Worm (Caenorhabditis elegans) whole organism, L1 larva: ENCODE measurements around the gene F59B1.6.

Experiments used
- alr-1 ChIP-seq: fragments of 200-800 bp; sonication (Bioruptor generic); optimal IDR thresholded peaks from 2 replicates; lab custom pipeline; 2018; ENCODE audit warnings: borderline replicate concordance, mild to moderate bottlenecking, missing genetic modification characterization, missing compliant biosample characterization
- aly-2 ChIP-seq: fragments of 150-350 bp; optimal IDR thresholded peaks from 2 replicates; lab custom pipeline; 2014; ENCODE audit warnings: missing biosample characterization, missing genetic modification characterization
- ama-1 ChIP-seq: fragments of 150-350 bp; optimal IDR thresholded peaks from 2 replicates; lab custom pipeline; 2014
- ceh-82 ChIP-seq, 3 experiments: fragments of 150-350 bp in 1 of 3; sonication (generic microtip) in 2 of 3; optimal IDR thresholded peaks; 2 replicates each; lab custom pipeline; 2014 to 2017; ENCODE audit warnings: missing biosample characterization in 3 of 3, missing genetic modification characterization in 3 of 3
- egl-27 ChIP-seq, 2 experiments: fragments of 150-350 bp in 1 of 2; sonication (generic microtip); optimal IDR thresholded peaks; 3 replicates each; lab custom pipeline; 2017 to 2018; ENCODE audit warnings: missing biosample characterization in 2 of 2, missing genetic modification characterization in 2 of 2, missing genetic modification reagents in 2 of 2
- elt-3 ChIP-seq, 6 experiments: fragments of 150-350 bp in 1 of 6; sonication (generic microtip); optimal IDR thresholded peaks; 2 replicates each; lab custom pipeline; 2017 to 2018; ENCODE audit warnings: missing biosample characterization in 6 of 6, missing genetic modification characterization in 6 of 6, inconsistent platforms in 1 of 6
- fkh-10 ChIP-seq: sonication (generic microtip); optimal IDR thresholded peaks from 2 replicates; lab custom pipeline; 2017; ENCODE audit warnings: missing biosample characterization, missing genetic modification reagents, missing genetic modification characterization
- mef-2 ChIP-seq: fragments of 150-350 bp; optimal IDR thresholded peaks from 2 replicates; lab custom pipeline; 2014; ENCODE audit warnings: missing biosample characterization, missing genetic modification characterization
- mep-1 ChIP-seq: fragments of 150-350 bp; optimal IDR thresholded peaks from 2 replicates; lab custom pipeline; 2014; ENCODE audit warnings: missing biosample characterization, missing genetic modification characterization
- nhr-11 ChIP-seq: fragments of 150-350 bp; optimal IDR thresholded peaks from 2 replicates; lab custom pipeline; 2014; ENCODE audit warnings: missing biosample characterization, missing genetic modification characterization
- rnt-1 ChIP-seq: sonication (generic microtip); optimal IDR thresholded peaks from 2 replicates; lab custom pipeline; 2016; ENCODE audit warnings: mild to moderate bottlenecking, missing genetic modification characterization, moderate library complexity, missing compliant biosample characterization
- snpc-4 ChIP-seq: fragments of 150-350 bp; optimal IDR thresholded peaks from 2 replicates; lab custom pipeline; 2014; ENCODE audit warnings: missing biosample characterization, missing genetic modification characterization
- sptf-1 ChIP-seq: fragments of 150-350 bp; optimal IDR thresholded peaks from 2 replicates; lab custom pipeline; 2014; ENCODE audit warnings: missing biosample characterization, missing genetic modification characterization
- ztf-4 ChIP-seq: fragments of 150-350 bp; optimal IDR thresholded peaks from 2 replicates; lab custom pipeline; 2014; ENCODE audit warnings: missing biosample characterization, missing genetic modification characterization

ce11 chrV:3613042-3613441 lies 18.4 kb downstream of the F59B1.6 start:
- TF ChIP-seq snpc-4 (tag; lab: Kevin White, UChicago) (no peak), ceh-82 (tag; optimal IDR thresholded peaks at IDR 0.05; lab: Kevin White, UChicago) (no peak), aly-2 (tag; lab: Kevin White, UChicago) (no peak), ama-1 (lab: Kevin White, UChicago) (no peak), nhr-11 (tag; lab: Kevin White, UChicago) (no peak), egl-27 (tag; optimal IDR thresholded peaks at IDR 0.05; lab: Kevin White, UChicago) (no peak), elt-3 (tag; optimal IDR thresholded peaks at IDR 0.05; lab: Kevin White, UChicago) (no peak), fkh-10 (no peak), rnt-1 (tag; lab: Kevin White, UChicago) (no peak), sptf-1 (tag; lab: Kevin White, UChicago) (no peak), mep-1 (tag; lab: Kevin White, UChicago) (no peak), alr-1 (tag; lab: Kevin White, UChicago) (no peak), ztf-4 (tag; lab: Kevin White, UChicago) (no peak), mef-2 (tag; lab: Kevin White, UChicago) (no peak)
